Fruit fly (Drosophila melanogaster) S2 (cell line): ENCODE results near the gene CG33110.

Experiments used
- CG8478 ChIP-seq: fragments of >200 bp; optimal IDR thresholded peaks from 2 replicates; lab custom pipeline; 2018
- CTCF ChIP-seq, 2 experiments: fragments of >200 bp; optimal IDR thresholded peaks; 2 replicates each; lab custom pipeline; 2018

Gene CG33110

dm6 chr3R:22564707-22565106 is 5.3 kb upstream of the CG33110 start:
- TF ChIP-seq CG8478, result no peak
- peak in 1 of 2 experiments; percentile 49 for TF ChIP-seq CTCF (optimal IDR thresholded peaks at IDR 0.05; lab: Kevin White, UChicago)

DNA sequence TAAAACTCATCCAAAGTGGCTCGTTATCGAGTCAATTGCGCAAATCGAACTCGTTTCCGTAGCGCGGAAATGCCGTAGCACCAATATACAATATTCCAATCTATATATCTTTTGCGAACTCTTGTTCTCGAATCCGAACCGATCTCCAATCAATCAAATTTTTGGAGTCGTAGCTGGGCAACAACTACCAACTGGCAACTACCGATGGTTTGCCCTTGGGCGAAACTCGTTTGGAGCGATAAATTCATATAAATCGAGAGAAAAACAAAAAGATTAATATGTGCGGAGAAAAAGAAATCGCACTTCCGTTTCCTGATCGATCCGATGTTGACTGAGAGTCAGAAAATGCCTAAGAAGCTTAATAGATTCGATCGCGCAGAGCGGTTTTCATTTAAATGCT is 4.3 kb upstream of the CG33110 start:
- no peak for TF ChIP-seq CTCF (optimal IDR thresholded peaks at IDR 0.05; lab: Kevin White, UChicago)
- TF ChIP-seq CG8478, result no peak

DNA sequence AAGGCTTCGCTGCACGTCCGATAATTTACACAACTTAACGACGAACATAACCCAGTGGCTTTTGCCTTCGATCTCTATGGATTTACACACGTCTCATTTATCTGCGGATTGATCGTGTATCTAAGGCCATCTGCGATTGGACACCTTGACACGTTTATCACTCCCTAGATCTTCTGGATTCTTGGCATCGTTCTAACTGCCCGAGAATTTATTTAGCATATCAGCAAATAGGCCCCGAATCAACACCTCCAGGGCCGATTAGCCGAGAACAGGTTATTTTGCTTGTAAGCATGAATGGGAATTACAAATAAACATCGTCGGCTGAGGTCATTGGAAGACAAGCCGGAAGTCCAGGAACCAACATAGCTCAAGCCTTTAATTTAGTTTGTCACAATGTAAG is 1.5 kb upstream of the CG33110 start:
- TF ChIP-seq CG8478, result no peak
- TF ChIP-seq CTCF (optimal IDR thresholded peaks at IDR 0.05; lab: Kevin White, UChicago), result no peak

DNA sequence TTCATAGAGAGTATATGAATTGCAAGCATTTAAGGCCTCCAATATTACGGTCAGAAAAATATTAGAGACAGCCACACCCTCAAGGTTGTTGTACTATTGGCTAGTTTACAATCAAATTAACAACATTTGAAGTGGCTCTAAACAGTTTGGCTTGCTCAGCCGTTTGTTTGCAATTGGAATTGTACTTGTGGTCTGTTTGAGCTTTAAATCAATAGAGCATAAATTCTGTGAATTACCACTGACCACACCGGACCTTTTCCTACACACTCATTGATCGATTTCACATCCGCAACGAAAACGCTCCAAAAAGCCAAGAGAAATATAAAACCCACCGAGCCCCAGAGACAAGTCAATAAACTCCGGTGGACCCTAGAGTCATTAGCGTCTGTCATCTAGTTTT is 3.6 kb downstream of the CG33110 start:
- TF ChIP-seq CTCF (optimal IDR thresholded peaks at IDR 0.05; lab: Kevin White, UChicago) (no peak), CG8478 (no peak)

dm6 chr3R:22576096-22576697 is 6.2 kb downstream of the CG33110 start:
- TF ChIP-seq CG8478, result no peak
- no peak for TF ChIP-seq CTCF (optimal IDR thresholded peaks at IDR 0.05; lab: Kevin White, UChicago)

DNA sequence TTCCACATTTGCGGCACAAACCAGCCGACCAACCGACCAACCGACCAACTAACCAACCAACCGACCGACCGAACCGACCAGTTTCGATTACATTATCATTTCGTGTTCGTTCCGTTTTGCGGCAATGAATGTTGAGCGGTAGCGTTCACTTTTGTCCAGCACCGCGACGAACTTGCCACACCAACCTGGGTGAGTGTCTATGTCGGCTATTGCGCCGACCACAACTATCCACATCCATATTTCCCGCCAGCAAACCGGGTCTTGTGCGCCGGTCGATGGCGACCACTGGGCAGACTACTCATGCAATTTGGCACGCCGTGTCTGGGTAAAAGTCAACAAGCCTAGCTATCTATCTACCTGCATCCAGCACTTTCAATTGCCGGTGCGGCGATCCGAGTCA is 7.0 kb downstream of the CG33110 start:
- TF ChIP-seq CG8478 (no peak), CTCF (optimal IDR thresholded peaks at IDR 0.05; lab: Kevin White, UChicago) (no peak)

DNA sequence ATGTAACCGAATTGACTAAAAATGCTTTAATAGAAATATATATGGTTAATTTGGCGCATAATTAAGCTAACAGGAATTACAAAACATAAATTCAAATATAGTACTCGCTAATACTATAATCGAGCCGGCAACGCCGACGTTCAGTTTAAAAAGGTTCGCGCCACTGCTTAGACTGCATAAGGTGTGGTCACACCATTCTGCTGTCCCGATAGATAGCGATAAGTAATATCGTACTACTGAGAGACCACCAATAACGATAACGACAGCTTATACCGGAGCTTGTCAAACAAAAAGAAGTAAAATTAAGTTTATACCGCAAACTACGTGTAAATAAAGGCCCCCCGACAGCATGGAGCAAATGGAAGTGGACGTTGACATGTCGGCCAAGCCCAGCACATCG is 10.6 kb downstream of the CG33110 start, which contains the start of gene CSN6:
TSS of gene CSN6 (plus strand) at position 228 of the 400 bp plus-strand sequence.
- TF ChIP-seq CG8478, result no peak
- TF ChIP-seq CTCF (optimal IDR thresholded peaks at IDR 0.05; lab: Kevin White, UChicago), result peak; percentile 50 to 57

DNA sequence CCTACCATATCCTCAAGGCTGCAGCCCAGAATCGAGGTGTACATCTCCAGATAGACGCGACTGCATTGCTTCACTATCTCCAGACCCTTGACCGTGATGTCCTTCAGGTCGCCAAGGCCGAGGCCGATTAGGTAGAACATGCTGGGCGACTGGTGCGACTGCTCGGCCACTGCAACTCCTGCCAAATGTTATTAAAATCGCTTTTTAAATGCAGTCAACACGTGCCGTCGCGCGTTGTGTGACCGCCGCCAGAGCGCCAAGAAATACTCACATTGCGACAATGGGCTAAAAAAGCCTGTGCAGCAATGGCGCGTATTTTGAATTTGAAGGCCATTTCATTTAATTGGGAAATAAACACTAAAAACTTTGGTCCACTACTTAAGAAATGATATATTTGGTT is 13.0 kb downstream of the CG33110 start, which contains the start of gene Dph5:
TSS of gene Dph5 (minus strand) at position 245 of the 400 bp plus-strand sequence.
- no peak for TF ChIP-seq CG8478
- TF ChIP-seq CTCF (optimal IDR thresholded peaks at IDR 0.05; lab: Kevin White, UChicago), result peak in 1 of 2 experiments; percentile 26

DNA sequence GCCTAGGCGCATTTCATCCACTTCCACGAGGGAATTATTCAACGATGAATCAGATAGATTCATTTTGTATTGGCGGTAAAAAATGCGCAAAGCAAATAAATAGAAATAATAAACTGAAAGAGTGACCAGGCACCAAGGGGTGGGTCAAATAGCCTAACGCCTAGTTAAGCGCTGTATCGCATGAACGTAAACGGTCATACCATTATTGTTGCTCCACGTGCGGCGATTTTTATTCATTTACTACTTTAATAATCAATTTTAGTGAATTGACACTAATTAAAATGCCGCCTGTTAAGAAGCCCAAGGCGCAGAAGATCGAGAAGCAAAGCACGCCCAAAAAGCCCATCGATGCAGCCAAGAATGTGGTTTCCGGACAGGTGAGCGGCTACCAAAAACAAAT is 14.6 kb downstream of the CG33110 start, which contains the start of the genes CG33107 and CG6937:
TSS of gene CG33107 (minus strand) at position 137 of the 400 bp plus-strand sequence.
TSS of gene CG6937 (plus strand) at position 192 of the 400 bp plus-strand sequence.
- TF ChIP-seq CTCF (optimal IDR thresholded peaks at IDR 0.05; lab: Kevin White, UChicago) (peak in 1 of 2 experiments; percentile 4), CG8478 (no peak)

DNA sequence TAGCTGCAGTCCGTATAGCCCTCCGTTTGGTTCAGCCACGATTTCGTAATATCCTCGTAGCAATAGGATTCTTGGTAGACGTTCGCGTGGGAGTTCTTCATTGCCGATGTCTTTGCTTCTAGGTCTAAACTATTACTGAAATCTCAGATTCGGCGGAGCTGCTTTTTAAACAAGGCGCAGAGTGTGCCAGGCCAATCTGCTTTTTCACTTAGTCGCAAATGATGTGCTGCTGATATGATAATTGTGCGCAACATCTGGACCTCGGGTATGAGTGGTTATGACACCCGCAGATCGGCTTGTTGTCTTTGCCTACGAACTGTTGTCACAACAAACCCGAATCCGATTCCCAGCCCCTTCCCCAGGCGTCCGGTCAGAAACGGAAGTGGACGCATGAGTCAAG is 16.5 kb downstream of the CG33110 start, which contains the start of gene btn:
TSS of gene btn (minus strand) at position 101 of the 400 bp plus-strand sequence.
- TF ChIP-seq CTCF (optimal IDR thresholded peaks at IDR 0.05; lab: Kevin White, UChicago), result no peak
- no peak for TF ChIP-seq CG8478

- no peak for TF ChIP-seq CG8478
- no peak for TF ChIP-seq CTCF (optimal IDR thresholded peaks at IDR 0.05; lab: Kevin White, UChicago)
These were observed 17.5 kb downstream of the CG33110 start, which contains the start of gene Efa6 for dm6 chr3R:22587419-22587963. Gene Efa6, plus strand, starts transcription at chr3R:22587755.

DNA sequence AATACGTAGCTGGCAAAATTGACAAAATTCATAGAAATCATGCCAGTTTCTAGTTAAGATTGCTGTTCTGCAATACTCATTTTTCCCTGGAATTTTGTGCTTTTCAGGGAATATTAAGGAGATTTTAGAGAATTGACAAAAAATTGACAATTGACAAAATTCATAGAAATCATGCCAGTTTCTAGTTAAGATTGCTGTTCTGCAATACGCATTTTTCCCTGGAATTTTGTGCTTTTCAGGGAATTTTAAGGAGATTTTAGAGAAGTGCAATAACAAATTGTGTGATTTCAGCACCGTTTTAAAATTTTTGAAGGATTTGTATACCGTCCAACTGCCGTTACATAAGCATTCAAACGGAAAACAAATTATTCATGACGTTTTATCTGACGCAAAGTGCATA is 18.8 kb downstream of the CG33110 start:
- TF ChIP-seq CTCF (optimal IDR thresholded peaks at IDR 0.05; lab: Kevin White, UChicago) (no peak), CG8478 (no peak)

DNA sequence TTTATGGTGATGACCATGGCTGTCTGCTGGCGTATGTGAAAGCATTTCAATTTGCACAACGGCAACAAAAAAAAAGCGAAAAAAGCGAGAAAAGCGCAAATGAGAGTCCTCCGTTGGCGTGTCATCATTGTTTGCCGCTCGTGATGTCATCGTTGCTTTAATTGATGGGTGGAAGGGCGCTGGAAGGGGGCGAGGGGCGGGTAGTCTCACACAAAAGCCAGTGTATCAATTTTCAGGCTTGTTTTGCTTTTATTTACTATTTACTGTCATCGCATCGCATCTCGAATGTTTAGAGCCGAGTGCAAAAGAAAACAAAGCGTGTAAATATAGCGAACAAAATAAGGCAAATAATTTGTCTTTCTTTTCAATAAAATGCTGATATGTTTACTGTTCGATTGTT is 19.3 kb downstream of the CG33110 start:
- TF ChIP-seq CTCF (optimal IDR thresholded peaks at IDR 0.05; lab: Kevin White, UChicago) (no peak), CG8478 (no peak)

DNA sequence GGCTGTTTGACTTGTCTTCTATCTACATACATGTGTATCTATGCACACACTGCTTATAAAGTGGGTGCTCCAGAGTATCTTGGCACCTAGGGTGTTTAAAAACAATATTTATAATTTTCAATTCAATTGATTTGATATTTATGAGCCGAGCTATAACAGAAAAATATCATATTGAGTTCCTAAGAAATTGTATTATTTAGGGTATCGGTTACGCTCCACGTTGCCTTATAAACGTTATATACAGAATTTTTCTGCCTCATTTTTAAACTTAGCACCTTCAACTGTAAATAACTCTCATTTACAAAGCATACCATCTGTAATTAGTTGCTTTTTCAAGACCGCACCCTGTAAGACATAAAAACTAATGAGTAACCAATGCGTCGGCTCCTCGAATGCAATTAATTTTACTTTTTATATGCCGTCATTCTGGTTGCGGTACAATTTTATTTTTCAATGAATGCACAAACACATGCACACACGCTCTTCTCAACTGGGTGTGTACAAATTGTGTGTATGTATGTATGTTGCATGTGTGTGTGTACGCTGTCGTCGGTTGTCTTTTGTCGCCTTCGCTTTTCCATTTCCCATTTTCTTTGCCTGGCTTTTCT is 20.8 kb downstream of the CG33110 start:
- TF ChIP-seq CG8478 (no peak), CTCF (optimal IDR thresholded peaks at IDR 0.05; lab: Kevin White, UChicago) (no peak)

dm6 chr3R:22594257-22594656 is 24.3 kb downstream of the CG33110 start:
- TF ChIP-seq CTCF (optimal IDR thresholded peaks at IDR 0.05; lab: Kevin White, UChicago) (no peak), CG8478 (no peak)

DNA sequence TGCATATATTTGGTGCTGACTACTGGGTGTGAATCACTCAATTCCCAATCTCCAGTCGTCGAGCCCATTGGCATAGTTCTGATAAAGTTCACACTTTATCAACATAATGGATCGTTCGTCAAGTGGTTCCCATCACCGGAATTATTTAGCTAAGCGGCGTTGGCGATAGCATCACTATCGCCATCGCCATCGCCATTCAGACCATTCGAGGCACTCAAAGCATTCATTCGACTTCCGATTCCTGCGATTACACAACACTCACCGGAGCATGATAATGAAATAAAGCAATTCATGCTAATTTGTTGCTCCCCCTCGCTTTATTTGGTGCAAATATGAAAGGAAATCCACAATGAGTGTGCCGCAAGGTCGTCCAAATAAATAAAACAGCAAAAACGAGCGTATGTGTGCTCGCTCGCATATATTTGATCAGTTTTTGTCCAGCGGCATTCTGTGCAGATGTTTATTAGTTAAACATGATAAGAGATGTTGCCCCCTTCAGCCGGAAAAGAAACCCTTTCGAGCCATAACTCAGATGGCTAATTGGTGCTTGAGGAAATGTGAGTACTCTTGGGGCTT is 25.4 kb downstream of the CG33110 start:
- TF ChIP-seq CG8478 (no peak), CTCF (optimal IDR thresholded peaks at IDR 0.05; lab: Kevin White, UChicago) (no peak)
